Worm (Caenorhabditis elegans) whole organism, mixed stage, embryonic: Measurements from ENCODE around the gene T19H5.7.

Experiments
- M03D4.4 ChIP-seq: sonication (generic microtip); optimal IDR thresholded peaks from 2 replicates; lab custom pipeline; 2017; ENCODE audit warnings: mild to moderate bottlenecking, missing genetic modification characterization, missing compliant biosample characterization
- blmp-1 ChIP-seq: fragments of 150-350 bp; optimal IDR thresholded peaks from 2 replicates; lab custom pipeline; 2014; ENCODE audit warnings: missing biosample characterization, missing genetic modification characterization
- ceh-39 ChIP-seq: fragments of 150-350 bp; optimal IDR thresholded peaks from 2 replicates; lab custom pipeline; 2014; ENCODE audit warnings: missing biosample characterization, missing genetic modification characterization
- ceh-43 ChIP-seq: fragments of 200-800 bp; sonication (Bioruptor generic); optimal IDR thresholded peaks from 2 replicates; lab custom pipeline; 2018; ENCODE audit warnings: mild to moderate bottlenecking, missing genetic modification characterization, moderate library complexity, missing compliant biosample characterization
- ceh-83 ChIP-seq: fragments of 200-800 bp; sonication (Bioruptor generic); optimal IDR thresholded peaks from 2 replicates; lab custom pipeline; 2018; ENCODE audit warnings: mild to moderate bottlenecking, missing genetic modification characterization, missing compliant biosample characterization
- ces-1 ChIP-seq: fragments of 150-350 bp; optimal IDR thresholded peaks from 2 replicates; lab custom pipeline; 2014; ENCODE audit warnings: missing biosample characterization, missing genetic modification reagents, missing genetic modification characterization
- cnd-1 ChIP-seq: fragments of 200-800 bp; sonication (Bioruptor generic); optimal IDR thresholded peaks from 2 replicates; lab custom pipeline; 2018; ENCODE audit warnings: mild to moderate bottlenecking, missing genetic modification characterization, missing compliant biosample characterization
- drap-1 ChIP-seq: fragments of 200-800 bp; sonication (Bioruptor generic); optimal IDR thresholded peaks from 3 replicates; lab custom pipeline; 2018; ENCODE audit warnings: mild to moderate bottlenecking, missing genetic modification characterization, missing compliant biosample characterization
- elt-1 ChIP-seq: sonication (generic microtip); optimal IDR thresholded peaks from 2 replicates; lab custom pipeline; 2017; ENCODE audit warnings: missing genetic modification characterization, mild to moderate bottlenecking, missing compliant biosample characterization, antibody characterized with exemption, moderate library complexity, borderline replicate concordance; ENCODE audit not compliant: insufficient read depth
- elt-3 ChIP-seq: fragments of 150-350 bp; optimal IDR thresholded peaks from 2 replicates; lab custom pipeline; 2014; ENCODE audit warnings: missing biosample characterization, missing genetic modification characterization
- flh-1 ChIP-seq: fragments of 200-800 bp; sonication (Bioruptor generic); optimal IDR thresholded peaks from 2 replicates; lab custom pipeline; 2018; ENCODE audit warnings: mild to moderate bottlenecking, missing genetic modification characterization, moderate library complexity, missing compliant biosample characterization
- ham-2 ChIP-seq: fragments of 200-800 bp; sonication (Bioruptor generic); optimal IDR thresholded peaks from 2 replicates; lab custom pipeline; 2018; ENCODE audit warnings: mild to moderate bottlenecking, missing genetic modification characterization, missing compliant biosample characterization
- lin-13 ChIP-seq: fragments of 150-350 bp; optimal IDR thresholded peaks from 2 replicates; lab custom pipeline; 2014; ENCODE audit warnings: missing biosample characterization, missing genetic modification characterization
- lin-32 ChIP-seq: fragments of 200-800 bp; sonication (Bioruptor generic); optimal IDR thresholded peaks from 2 replicates; lab custom pipeline; 2018; ENCODE audit warnings: mild to moderate bottlenecking, missing genetic modification characterization, missing compliant biosample characterization
- lsy-2 ChIP-seq: fragments of 150-350 bp; optimal IDR thresholded peaks from 2 replicates; lab custom pipeline; 2014; ENCODE audit warnings: missing biosample characterization, missing genetic modification characterization
- mep-1 ChIP-seq: fragments of 150-350 bp; optimal IDR thresholded peaks from 2 replicates; lab custom pipeline; 2017; ENCODE audit warnings: missing biosample characterization, missing genetic modification reagents, missing genetic modification characterization, inconsistent platforms
- mls-2 ChIP-seq: sonication (generic microtip); optimal IDR thresholded peaks from 2 replicates; lab custom pipeline; 2016; ENCODE audit warnings: mild to moderate bottlenecking, missing genetic modification characterization, moderate library complexity, missing compliant biosample characterization
- nhr-12 ChIP-seq: fragments of 150-350 bp; optimal IDR thresholded peaks from 2 replicates; lab custom pipeline; 2014; ENCODE audit warnings: missing biosample characterization, missing genetic modification characterization
- nhr-2 ChIP-seq: fragments of 150-350 bp; optimal IDR thresholded peaks from 2 replicates; lab custom pipeline; 2014; ENCODE audit warnings: missing biosample characterization, missing genetic modification characterization
- nhr-237 ChIP-seq: fragments of 150-350 bp; optimal IDR thresholded peaks from 2 replicates; lab custom pipeline; 2014; ENCODE audit warnings: missing biosample characterization, missing genetic modification characterization
- nhr-28 ChIP-seq: fragments of 150-350 bp; optimal IDR thresholded peaks from 2 replicates; lab custom pipeline; 2014; ENCODE audit warnings: missing biosample characterization, missing genetic modification characterization
- nhr-76 ChIP-seq: sonication (generic microtip); optimal IDR thresholded peaks from 2 replicates; lab custom pipeline; 2017; ENCODE audit warnings: missing biosample characterization, missing genetic modification characterization
- pha-4 ChIP-seq: fragments of 150-350 bp; optimal IDR thresholded peaks from 2 replicates; lab custom pipeline; 2018; ENCODE audit warnings: missing biosample characterization, missing genetic modification reagents, missing genetic modification characterization
- snpc-4 ChIP-seq: fragments of 150-350 bp; optimal IDR thresholded peaks from 2 replicates; lab custom pipeline; 2014; ENCODE audit warnings: missing biosample characterization, missing genetic modification characterization
- sptf-1 ChIP-seq: sonication (generic microtip); optimal IDR thresholded peaks from 2 replicates; lab custom pipeline; 2017; ENCODE audit warnings: mild to moderate bottlenecking, missing genetic modification characterization, moderate library complexity, missing compliant biosample characterization
- unc-120 ChIP-seq: sonication (generic microtip); optimal IDR thresholded peaks from 2 replicates; lab custom pipeline; 2017; ENCODE audit warnings: missing genetic modification characterization, missing compliant biosample characterization; ENCODE audit not compliant: poor library complexity, severe bottlenecking
- unc-39 ChIP-seq: fragments of 150-350 bp; optimal IDR thresholded peaks from 2 replicates; lab custom pipeline; 2014; ENCODE audit warnings: missing biosample characterization, missing genetic modification characterization
- unc-62 ChIP-seq: fragments of 150-350 bp; optimal IDR thresholded peaks from 2 replicates; lab custom pipeline; 2014; ENCODE audit warnings: missing biosample characterization, missing genetic modification reagents, missing genetic modification characterization
- zip-8 ChIP-seq: fragments of 150-350 bp; optimal IDR thresholded peaks from 2 replicates; lab custom pipeline; 2014; ENCODE audit warnings: missing biosample characterization, missing genetic modification characterization
- ztf-11 ChIP-seq: fragments of 150-350 bp; optimal IDR thresholded peaks from 2 replicates; lab custom pipeline; 2014; ENCODE audit warnings: missing biosample characterization, missing genetic modification characterization

T19H5.7 gene

DNA sequence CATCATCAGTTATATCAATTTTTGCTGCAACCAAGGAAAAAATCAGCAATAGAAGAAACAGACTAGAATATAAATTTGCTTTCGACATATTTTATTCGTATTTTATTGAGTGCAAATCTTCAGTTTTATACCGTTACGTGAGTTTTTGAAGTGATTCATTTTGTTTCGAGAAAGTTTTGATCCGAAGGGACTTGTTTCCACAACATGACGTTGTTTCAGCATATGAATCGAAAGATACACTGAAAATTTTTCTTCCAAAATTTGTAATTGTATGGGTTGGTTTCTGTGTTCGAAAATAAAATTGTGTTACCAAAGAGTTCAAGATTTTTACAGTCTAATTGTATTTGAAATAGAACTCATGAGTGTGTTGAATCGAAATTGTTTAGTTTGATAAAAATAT, at the start of gene T19H5.7:
Gene T19H5.7 (minus strand): TSS at position 101 of the 400 bp plus-strand sequence.
- TF ChIP-seq pha-4 (tag; lab: Kevin White, UChicago) (no peak), nhr-76 (tag; lab: Kevin White, UChicago) (no peak), mls-2 (tag; lab: Kevin White, UChicago) (no peak), cnd-1 (no peak), ceh-39 (tag; lab: Kevin White, UChicago) (no peak), unc-62 (no peak), elt-3 (no peak), unc-39 (tag; lab: Kevin White, UChicago) (no peak), snpc-4 (tag; lab: Kevin White, UChicago) (no peak), sptf-1 (tag; lab: Kevin White, UChicago) (no peak), ces-1 (GFP tag; lab: Kevin White, UChicago) (no peak), lin-32 (GFP tag; lab: Kevin White, UChicago) (no peak)
- TF ChIP-seq, all 35 proteins: peak for 0

DNA sequence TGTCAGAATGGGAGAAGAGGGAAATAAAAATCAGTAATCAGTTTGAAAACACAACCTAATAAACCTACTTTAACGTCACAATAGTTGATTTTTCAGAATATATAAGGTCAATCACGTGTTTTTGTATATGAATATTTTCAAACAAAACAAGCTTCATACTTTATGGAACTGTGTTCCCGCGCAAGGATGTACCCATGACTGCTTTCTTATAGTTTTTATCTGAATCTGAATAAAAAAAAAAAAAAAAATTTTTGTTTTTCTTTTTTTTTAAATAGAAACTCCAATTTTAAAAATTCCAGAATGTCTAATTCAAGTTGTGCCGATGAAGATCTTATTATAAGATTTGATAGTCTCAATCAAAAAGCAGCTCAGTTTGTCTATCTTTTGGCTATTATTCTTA, 48.6 kb upstream of the T19H5.7 start, which contains the start of gene sra-2:
Gene sra-2 (plus strand): TSS at position 301 of the 400 bp plus-strand sequence.
- TF ChIP-seq elt-3 (no peak), lin-13 (tag; lab: Kevin White, UChicago) (no peak), ham-2 (GFP tag; lab: Kevin White, UChicago) (no peak), zip-8 (tag; lab: Kevin White, UChicago) (no peak), nhr-28 (no peak), drap-1 (no peak), lin-32 (GFP tag; lab: Kevin White, UChicago) (no peak), snpc-4 (tag; lab: Kevin White, UChicago) (no peak), sptf-1 (tag; lab: Kevin White, UChicago) (no peak), nhr-12 (tag; lab: Kevin White, UChicago) (no peak), nhr-76 (tag; lab: Kevin White, UChicago) (no peak)

DNA sequence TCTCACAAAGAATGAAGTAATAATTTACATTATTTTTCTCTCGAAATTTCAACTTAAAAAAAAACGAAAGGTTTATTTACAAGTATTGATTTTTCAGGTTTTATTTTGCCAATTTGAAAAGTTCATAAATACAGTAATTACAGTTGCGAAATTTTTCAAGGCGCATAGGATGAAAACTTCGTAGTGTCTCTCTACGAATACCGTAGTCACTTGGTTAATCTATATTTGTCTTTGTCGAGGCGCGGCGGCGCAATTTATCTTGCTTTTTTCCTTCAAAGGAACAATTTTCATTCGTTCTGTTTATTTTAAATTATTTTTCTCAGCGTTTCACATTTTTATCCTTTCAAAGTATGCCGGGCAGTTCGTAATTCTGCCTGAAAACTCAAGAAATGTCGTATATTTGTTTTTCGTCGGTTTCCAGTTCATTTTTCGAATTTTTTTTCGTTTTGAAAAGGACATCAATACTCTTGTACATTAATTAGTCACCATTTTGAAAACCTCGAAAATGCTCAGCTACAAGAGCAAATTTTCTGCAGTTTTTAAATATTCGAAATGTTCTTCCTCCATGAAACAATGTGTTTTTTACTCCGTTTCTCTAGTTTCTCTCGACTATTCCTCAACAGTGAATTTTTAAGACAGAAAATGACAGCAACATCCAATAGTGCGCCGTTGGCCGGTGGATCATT, 43.8 kb upstream of the T19H5.7 start, which contains the start of gene mex-6:
Gene mex-6 (plus strand): TSS at position 636 of the 686 bp plus-strand sequence.
- no peak for TF ChIP-seq M03D4.4 (tag; lab: Kevin White, UChicago)
- no peak for TF ChIP-seq zip-8 (tag; lab: Kevin White, UChicago)
- no peak for TF ChIP-seq blmp-1 (tag; lab: Kevin White, UChicago)
- no peak for TF ChIP-seq snpc-4 (tag; lab: Kevin White, UChicago)
- no peak for TF ChIP-seq ceh-83
- no peak for TF ChIP-seq ceh-43 (GFP tag; lab: Kevin White, UChicago)
- no peak for TF ChIP-seq elt-1

ce11 chrII:9522986-9523385, 43.1 kb upstream of the T19H5.7 start, which contains the start of gene AH6.17:
Gene AH6.17 (plus strand): TSS chrII:9523170.
- no peak for TF ChIP-seq flh-1
- TF ChIP-seq nhr-237 (tag; lab: Kevin White, UChicago): no peak
- no peak for TF ChIP-seq unc-120 (tag; lab: Kevin White, UChicago)
- no peak for TF ChIP-seq lin-32 (GFP tag; lab: Kevin White, UChicago)
- no peak for TF ChIP-seq ztf-11
- no peak for TF ChIP-seq nhr-2 (tag; lab: Kevin White, UChicago)
- no peak for TF ChIP-seq mep-1 (tag; lab: Kevin White, UChicago)
- no peak for TF ChIP-seq ham-2 (GFP tag; lab: Kevin White, UChicago)
- no peak for TF ChIP-seq elt-3
- TF ChIP-seq nhr-76 (tag; lab: Kevin White, UChicago): no peak
- no peak for TF ChIP-seq ceh-39 (tag; lab: Kevin White, UChicago)
- TF ChIP-seq sptf-1 (tag; lab: Kevin White, UChicago): no peak
- TF ChIP-seq ceh-43 (GFP tag; lab: Kevin White, UChicago): no peak
- TF ChIP-seq unc-39 (tag; lab: Kevin White, UChicago): no peak
- TF ChIP-seq ceh-83: no peak

- no peak for TF ChIP-seq lsy-2 (tag; lab: Kevin White, UChicago)
Measured at ce11 chrII:9521570-9521969, 41.7 kb upstream of the T19H5.7 start, which contains the start of gene sra-1. Gene sra-1 (minus strand): TSS chrII:9521670.
